Fruit fly (Drosophila melanogaster) whole organism, wandering third instar larva: ENCODE results near the gene Vps26.

Experiments used
- Abd-B ChIP-seq: fragments of >200 bp; optimal IDR thresholded peaks from 2 replicates; lab custom pipeline; 2017; ENCODE audit warnings: missing biosample characterization, missing genetic modification characterization
- CG32264 ChIP-seq: fragments of 200-800 bp; sonication (Bioruptor generic); optimal IDR thresholded peaks from 2 replicates; lab custom pipeline; 2016; ENCODE audit warnings: missing biosample characterization, missing genetic modification characterization
- CG9705 ChIP-seq: fragments of 200-800 bp; sonication (Bioruptor generic); optimal IDR thresholded peaks from 2 replicates; lab custom pipeline; 2018; ENCODE audit warnings: missing biosample characterization, mild to moderate bottlenecking, missing genetic modification characterization
- CrebA ChIP-seq: fragments of 200-800 bp; sonication (Bioruptor generic); optimal IDR thresholded peaks from 2 replicates; lab custom pipeline; 2016; ENCODE audit warnings: missing biosample characterization, mild to moderate bottlenecking, missing genetic modification characterization, borderline replicate concordance
- Dfd ChIP-seq: fragments of >200 bp; optimal IDR thresholded peaks from 2 replicates; lab custom pipeline; 2017; ENCODE audit warnings: missing biosample characterization, missing genetic modification characterization
- Dif ChIP-seq: fragments of 200-275, 200-300 bp; sonication (Bioruptor generic); optimal IDR thresholded peaks from 2 replicates; lab custom pipeline; 2018; ENCODE audit warnings: missing biosample characterization, missing genetic modification characterization; ENCODE audit not compliant: partially characterized antibody
- GATAd ChIP-seq: sonication (Bioruptor generic); optimal IDR thresholded peaks from 2 replicates; lab custom pipeline; 2016; ENCODE audit warnings: missing biosample characterization, missing genetic modification characterization
- HLH106 ChIP-seq: fragments of 200-800 bp; optimal IDR thresholded peaks from 3 replicates; lab custom pipeline; 2019; ENCODE audit warnings: missing biosample characterization, mild to moderate bottlenecking, missing genetic modification characterization, moderate library complexity
- Hnf4 ChIP-seq: fragments of 200-800 bp; sonication (Bioruptor generic); optimal IDR thresholded peaks from 2 replicates; lab custom pipeline; 2016; ENCODE audit warnings: missing biosample characterization, mild to moderate bottlenecking, missing genetic modification characterization
- Hr78 ChIP-seq: fragments of >200 bp; optimal IDR thresholded peaks from 2 replicates; lab custom pipeline; 2017; ENCODE audit warnings: missing biosample characterization, missing genetic modification characterization
- Hr83 ChIP-seq: fragments of 200-300 bp; sonication (Bioruptor generic); optimal IDR thresholded peaks from 2 replicates; lab custom pipeline; 2016; ENCODE audit warnings: missing biosample characterization, mild to moderate bottlenecking, missing genetic modification characterization, moderate library complexity; ENCODE audit not compliant: poor library complexity, severe bottlenecking
- Jra ChIP-seq: sonication (Bioruptor generic); optimal IDR thresholded peaks from 2 replicates; lab custom pipeline; 2016; ENCODE audit warnings: missing biosample characterization, missing genetic modification characterization
- Mio ChIP-seq: sonication (Bioruptor generic); optimal IDR thresholded peaks from 2 replicates; lab custom pipeline; 2016; ENCODE audit warnings: missing biosample characterization, missing genetic modification characterization
- Myc ChIP-seq: fragments of >200 bp; optimal IDR thresholded peaks from 2 replicates; lab custom pipeline; 2017
- N ChIP-seq: fragments of >200 bp; optimal IDR thresholded peaks from 2 replicates; lab custom pipeline; 2018; ENCODE audit warnings: missing biosample characterization, missing external identifiers, missing genetic modification characterization
- OdsH ChIP-seq: fragments of 200-800 bp; sonication (Bioruptor generic); optimal IDR thresholded peaks from 2 replicates; lab custom pipeline; 2016; ENCODE audit warnings: missing biosample characterization, mild to moderate bottlenecking, missing genetic modification characterization
- Rel ChIP-seq, 2 experiments: fragments of 200-800 bp; sonication (Bioruptor generic) in 1 of 2; optimal IDR thresholded peaks; 2 replicates in 1 of 2; 3 replicates in 1 of 2; lab custom pipeline; 2016 to 2019; ENCODE audit warnings: mild to moderate bottlenecking in 2 of 2, missing biosample characterization in 2 of 2, missing genetic modification characterization in 2 of 2, moderate library complexity in 1 of 2
- Sp1 ChIP-seq: fragments of 200-800 bp; sonication (Bioruptor generic); optimal IDR thresholded peaks from 3 replicates; lab custom pipeline; 2019; ENCODE audit warnings: missing biosample characterization, mild to moderate bottlenecking, missing genetic modification characterization, moderate library complexity
- Vsx2 ChIP-seq: fragments of 200-300, 225-300 bp; sonication (Bioruptor generic); optimal IDR thresholded peaks from 2 replicates; lab custom pipeline; 2018; ENCODE audit warnings: missing biosample characterization, missing genetic modification characterization; ENCODE audit not compliant: partially characterized antibody
- br ChIP-seq: fragments of 200-800 bp; sonication (Bioruptor generic); optimal IDR thresholded peaks from 2 replicates; lab custom pipeline; 2016; ENCODE audit warnings: missing biosample characterization, missing genetic modification characterization
- brk ChIP-seq: fragments of 200-800 bp; sonication (Bioruptor generic); optimal IDR thresholded peaks from 2 replicates; lab custom pipeline; 2016; ENCODE audit warnings: missing biosample characterization, mild to moderate bottlenecking, missing genetic modification characterization
- dl ChIP-seq, 2 experiments: fragments of 175-275, 200-275 bp in 1 of 2; fragments of 200-275 bp in 1 of 2; sonication (Bioruptor generic); optimal IDR thresholded peaks; lab custom pipeline; 2018; ENCODE audit warnings: mild to moderate bottlenecking in 2 of 2, missing biosample characterization in 2 of 2, missing genetic modification characterization in 2 of 2, moderate library complexity in 2 of 2; ENCODE audit not compliant: partially characterized antibody in 2 of 2, insufficient read depth in 1 of 2
- dmrt93B ChIP-seq: fragments of 200-800 bp; sonication (Bioruptor generic); optimal IDR thresholded peaks from 2 replicates; lab custom pipeline; 2018; ENCODE audit warnings: missing biosample characterization, mild to moderate bottlenecking, missing genetic modification characterization
- dsf ChIP-seq: sonication (Bioruptor generic); optimal IDR thresholded peaks from 2 replicates; lab custom pipeline; 2016; ENCODE audit warnings: missing biosample characterization, missing genetic modification characterization, borderline replicate concordance
- ey ChIP-seq: fragments of 200-800 bp; sonication (Bioruptor generic); optimal IDR thresholded peaks from 2 replicates; lab custom pipeline; 2016; ENCODE audit warnings: missing biosample characterization, missing genetic modification characterization
- foxo ChIP-seq, 2 experiments: fragments of 200-800 bp; sonication (Bioruptor generic); optimal IDR thresholded peaks; 2 replicates in 1 of 2; 3 replicates in 1 of 2; lab custom pipeline; 2016 to 2017; ENCODE audit warnings: missing biosample characterization in 2 of 2, missing genetic modification characterization in 2 of 2
- fru ChIP-seq: fragments of 200-800 bp; sonication (Bioruptor generic); optimal IDR thresholded peaks from 3 replicates; lab custom pipeline; 2016; ENCODE audit warnings: missing biosample characterization, mild to moderate bottlenecking, missing genetic modification characterization
- h ChIP-seq: fragments of 200-800 bp; sonication (Bioruptor generic); optimal IDR thresholded peaks from 3 replicates; lab custom pipeline; 2016; ENCODE audit warnings: missing biosample characterization, mild to moderate bottlenecking, missing genetic modification characterization
- jim ChIP-seq: fragments of 175-275, 200-325 bp; sonication (Bioruptor generic); optimal IDR thresholded peaks from 2 replicates; lab custom pipeline; 2016; ENCODE audit warnings: missing biosample characterization, mild to moderate bottlenecking, missing genetic modification characterization
- lola ChIP-seq: fragments of >200 bp; optimal IDR thresholded peaks from 2 replicates; lab custom pipeline; 2017; ENCODE audit warnings: missing biosample characterization, missing genetic modification characterization
- pan ChIP-seq: fragments of >200 bp; optimal IDR thresholded peaks from 2 replicates; lab custom pipeline; 2017
- psq ChIP-seq: fragments of 200-800 bp; sonication (Bioruptor generic); optimal IDR thresholded peaks from 3 replicates; lab custom pipeline; 2017; ENCODE audit warnings: missing biosample characterization, mild to moderate bottlenecking, missing genetic modification characterization, moderate library complexity
- rgr ChIP-seq: fragments of 200-800 bp; sonication (Bioruptor generic); optimal IDR thresholded peaks from 3 replicates; lab custom pipeline; 2016; ENCODE audit warnings: missing biosample characterization, mild to moderate bottlenecking, missing genetic modification characterization
- sage ChIP-seq: fragments of 200-800 bp; sonication (Bioruptor generic); optimal IDR thresholded peaks from 2 replicates; lab custom pipeline; 2016; ENCODE audit warnings: missing biosample characterization, mild to moderate bottlenecking, missing genetic modification characterization
- sv ChIP-seq: fragments of 200-800 bp; sonication (Bioruptor generic); optimal IDR thresholded peaks from 3 replicates; lab custom pipeline; 2016; ENCODE audit warnings: missing biosample characterization, missing genetic modification characterization
- tai ChIP-seq: sonication (Bioruptor generic); optimal IDR thresholded peaks from 2 replicates; lab custom pipeline; 2016; ENCODE audit warnings: missing biosample characterization, missing genetic modification characterization
- usp ChIP-seq: fragments of >200 bp; optimal IDR thresholded peaks from 2 replicates; lab custom pipeline; 2017; ENCODE audit warnings: missing biosample characterization, missing genetic modification characterization
- woc ChIP-seq: sonication (Bioruptor generic); optimal IDR thresholded peaks from 2 replicates; lab custom pipeline; 2016; ENCODE audit warnings: missing biosample characterization, mild to moderate bottlenecking, missing genetic modification characterization

The Vps26 gene

dm6 chrX:1849914-1850313 lies 23.7 kb upstream of the Vps26 start (continued):
- no peak for TF ChIP-seq dmrt93B (GFP tag; lab: Kevin White, UChicago)
- TF ChIP-seq N = no peak
- TF ChIP-seq HLH106 (tag; lab: Kevin White, UChicago) = peak; percentile 56
- TF ChIP-seq lola (GFP tag; lab: Kevin White, UChicago) = no peak
- no peak for TF ChIP-seq Dif (GFP tag; lab: Kevin White, UChicago)
- peak; percentile 72 for TF ChIP-seq br (GFP tag; lab: Kevin White, UChicago)
- no peak for TF ChIP-seq pan
- TF ChIP-seq Jra (GFP tag; lab: Kevin White, UChicago) = peak; percentile 51
- TF ChIP-seq Vsx2 (GFP tag; lab: Kevin White, UChicago) = no peak
- peak; percentile 10 for TF ChIP-seq sage (GFP tag; lab: Kevin White, UChicago)
- TF ChIP-seq Abd-B = no peak
- TF ChIP-seq foxo (GFP tag; optimal IDR thresholded peaks at IDR 0.05; lab: Kevin White, UChicago) = peak in 1 of 2 experiments; percentile 77
- TF ChIP-seq Sp1 (GFP tag; lab: Kevin White, UChicago) = peak; percentile 69

- no peak for TF ChIP-seq brk (GFP tag; lab: Kevin White, UChicago)
- TF ChIP-seq foxo (GFP tag; optimal IDR thresholded peaks at IDR 0.05; lab: Kevin White, UChicago) = peak in 1 of 2 experiments; percentile 57
- no peak for TF ChIP-seq dl (GFP tag; optimal IDR thresholded peaks at IDR 0.05; lab: Kevin White, UChicago; ENCODE audit: insufficient read depth in 1 of 2, partially characterized antibody in 2 of 2)
- TF ChIP-seq sage (GFP tag; lab: Kevin White, UChicago) = no peak
- no peak for TF ChIP-seq psq
- peak; percentile 41 for TF ChIP-seq Hnf4 (GFP tag; lab: Kevin White, UChicago)
- TF ChIP-seq CG32264 (GFP tag; lab: Kevin White, UChicago) = peak; percentile 53
- TF ChIP-seq Abd-B = no peak
- no peak for TF ChIP-seq Dfd
- TF ChIP-seq usp (GFP tag; lab: Kevin White, UChicago) = no peak
- no peak for TF ChIP-seq dsf
- TF ChIP-seq br (GFP tag; lab: Kevin White, UChicago) = peak; percentile 40
- TF ChIP-seq Myc (lab: Kevin White, UChicago) = no peak
- peak; percentile 17 for TF ChIP-seq HLH106 (tag; lab: Kevin White, UChicago)
- TF ChIP-seq woc = no peak
- TF ChIP-seq Hr78 = no peak
- peak; percentile 62 for TF ChIP-seq jim (GFP tag; lab: Kevin White, UChicago)
- TF ChIP-seq CrebA (GFP tag; lab: Kevin White, UChicago) = no peak
- peak; percentile 11 for TF ChIP-seq CG9705 (GFP tag; lab: Kevin White, UChicago)
- peak; percentile 25 for TF ChIP-seq Jra (GFP tag; lab: Kevin White, UChicago)
- peak; percentile 13 for TF ChIP-seq GATAd (GFP tag; lab: Kevin White, UChicago)
- TF ChIP-seq tai = no peak
- TF ChIP-seq Mio (GFP tag; lab: Kevin White, UChicago) = no peak
- TF ChIP-seq sv (GFP tag; lab: Kevin White, UChicago) = peak; percentile 11
- TF ChIP-seq rgr (GFP tag; lab: Kevin White, UChicago) = peak; percentile 53
- TF ChIP-seq N = no peak
- TF ChIP-seq lola (GFP tag; lab: Kevin White, UChicago) = no peak
- no peak for TF ChIP-seq ey (GFP tag; lab: Kevin White, UChicago)
- TF ChIP-seq Vsx2 (GFP tag; lab: Kevin White, UChicago) = no peak
- no peak for TF ChIP-seq dmrt93B (GFP tag; lab: Kevin White, UChicago)
- peak; percentile 98 for TF ChIP-seq Hr83 (GFP tag; lab: Kevin White, UChicago)
- TF ChIP-seq Dif (GFP tag; lab: Kevin White, UChicago) = no peak
- peak; percentile 45 for TF ChIP-seq Sp1 (GFP tag; lab: Kevin White, UChicago)
- TF ChIP-seq OdsH = peak; percentile 43
- no peak for TF ChIP-seq Rel (GFP tag; optimal IDR thresholded peaks at IDR 0.05; lab: Kevin White, UChicago)
- no peak for TF ChIP-seq Rel (tag; optimal IDR thresholded peaks at IDR 0.05; lab: Kevin White, UChicago)
- peak; percentile 27 for TF ChIP-seq fru (GFP tag; lab: Kevin White, UChicago)
- TF ChIP-seq pan = no peak
- peak; percentile 82 for TF ChIP-seq h (GFP tag; lab: Kevin White, UChicago)
Observed at dm6 chrX:1854070-1854469, 19.6 kb upstream of the Vps26 start.
